Worm (Caenorhabditis elegans) whole organism, early embryonic: ENCODE data around the gene R11G1.2.

ENCODE experiments used
- B0310.2 ChIP-seq: sonication (generic microtip); optimal IDR thresholded peaks from 2 replicates; lab custom pipeline; 2016; ENCODE audit warnings: mild to moderate bottlenecking, missing genetic modification characterization, missing compliant biosample characterization
- F13C5.2 ChIP-seq: sonication (generic microtip); optimal IDR thresholded peaks from 2 replicates; lab custom pipeline; 2017; ENCODE audit warnings: mild to moderate bottlenecking, missing genetic modification characterization, inconsistent platforms, missing compliant biosample characterization
- aly-1 ChIP-seq: sonication (generic microtip); optimal IDR thresholded peaks from 2 replicates; lab custom pipeline; 2016; ENCODE audit warnings: missing genetic modification characterization, missing compliant biosample characterization
- ama-1 ChIP-seq: fragments of 150-350 bp; optimal IDR thresholded peaks from 2 replicates; lab custom pipeline; 2014
- ceh-13 ChIP-seq: fragments of 200-800 bp; sonication (Bioruptor generic); optimal IDR thresholded peaks from 2 replicates; lab custom pipeline; 2018; ENCODE audit warnings: mild to moderate bottlenecking, missing genetic modification characterization, missing compliant biosample characterization
- ceh-36 ChIP-seq: sonication (generic microtip); optimal IDR thresholded peaks from 2 replicates; lab custom pipeline; 2016; ENCODE audit warnings: missing genetic modification characterization, inconsistent platforms, missing compliant biosample characterization
- ets-7 ChIP-seq: sonication (generic microtip); optimal IDR thresholded peaks from 2 replicates; lab custom pipeline; 2016; ENCODE audit warnings: missing genotype, missing genetic modification characterization, missing compliant biosample characterization
- flt-1 ChIP-seq: fragments of 200-800 bp; sonication (Bioruptor generic); IDR thresholded peaks from 2 replicates; pipeline ENCODE4 v1.3.6; 2022; ENCODE audit warnings: missing genetic modification characterization, missing compliant biosample characterization
- hmbx-1 ChIP-seq: sonication (generic microtip); optimal IDR thresholded peaks from 2 replicates; lab custom pipeline; 2016; ENCODE audit warnings: mild to moderate bottlenecking, missing genetic modification characterization, missing compliant biosample characterization
- hmg-4 ChIP-seq: fragments of 200-800 bp; sonication (Bioruptor generic); optimal IDR thresholded peaks from 2 replicates; lab custom pipeline; 2018; ENCODE audit warnings: mild to moderate bottlenecking, missing genetic modification characterization, missing compliant biosample characterization
- hnd-1 ChIP-seq: sonication (generic microtip); optimal IDR thresholded peaks from 2 replicates; lab custom pipeline; 2016; ENCODE audit warnings: missing genetic modification characterization, missing compliant biosample characterization
- pes-1 ChIP-seq: fragments of 200-800 bp; sonication (Bioruptor generic); IDR thresholded peaks from 2 replicates; pipeline ENCODE4 v1.3.6; 2022; ENCODE audit warnings: missing genetic modification reagents, missing genetic modification characterization, missing compliant biosample characterization
- scrt-1 ChIP-seq: fragments of 200-800 bp; sonication (Bioruptor generic); IDR thresholded peaks from 2 replicates; pipeline ENCODE4 v1.3.6; 2022; ENCODE audit warnings: missing genetic modification characterization, missing compliant biosample characterization
- sea-1 ChIP-seq: fragments of 200-800 bp; sonication (Bioruptor generic); conservative IDR thresholded peaks from 2 replicates; pipeline ENCODE4 v1.3.6; 2022; ENCODE audit warnings: missing genetic modification characterization, missing compliant biosample characterization
- tbx-11 ChIP-seq: fragments of 200-800 bp; sonication (Bioruptor generic); IDR thresholded peaks from 2 replicates; pipeline ENCODE4 v1.3.6; 2022; ENCODE audit warnings: missing genetic modification characterization, missing compliant biosample characterization
- tbx-37 ChIP-seq: fragments of 200-800 bp; sonication (Bioruptor generic); conservative IDR thresholded peaks from 2 replicates; pipeline ENCODE4 v1.3.6; 2022; ENCODE audit warnings: missing genetic modification reagents, missing genetic modification characterization, missing compliant biosample characterization
- tra-4 ChIP-seq: sonication (generic microtip); optimal IDR thresholded peaks from 2 replicates; lab custom pipeline; 2017; ENCODE audit warnings: missing genetic modification characterization, missing compliant biosample characterization

R11G1.2 gene

DNA sequence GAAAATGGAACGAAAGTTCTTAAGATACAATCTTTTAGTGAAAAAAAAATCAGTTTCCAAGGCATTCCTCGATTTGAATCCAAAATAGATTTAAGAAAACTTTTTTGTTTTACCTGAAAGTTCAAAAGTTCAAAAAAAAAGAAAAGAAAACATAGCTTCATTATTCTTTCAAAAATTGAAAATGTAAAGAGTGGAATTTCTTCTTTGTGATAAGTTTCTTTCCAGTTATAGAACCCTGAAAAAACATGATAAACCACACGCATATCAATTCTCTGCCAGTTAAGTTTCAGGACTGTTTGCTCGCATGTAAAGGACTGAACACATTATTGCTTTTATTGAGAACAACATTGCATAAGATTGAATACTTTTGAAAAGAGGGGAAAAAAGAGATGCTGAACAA, 38.7 kb upstream of the R11G1.2 start:
- TF ChIP-seq aly-1 (tag; lab: Kevin White, UChicago) (no peak), sea-1 (no peak), hnd-1 (tag; lab: Kevin White, UChicago) (no peak), tbx-37 (GFP tag; lab: Robert Waterston, UW) (no peak), tbx-11 (GFP tag; lab: Robert Waterston, UW) (no peak), ets-7 (tag; lab: Kevin White, UChicago) (no peak), tra-4 (tag; lab: Kevin White, UChicago) (no peak)

ce11 chrX:3613665-3614064, 36.7 kb upstream of the R11G1.2 start:
- TF ChIP-seq tbx-11 (GFP tag; lab: Robert Waterston, UW) (no peak), flt-1 (no peak), hmg-4 (GFP tag; lab: Kevin White, UChicago) (no peak), pes-1 (no peak), F13C5.2 (tag; lab: Kevin White, UChicago) (no peak), ama-1 (lab: Kevin White, UChicago) (no peak), ceh-13 (GFP tag; lab: Kevin White, UChicago) (no peak), ceh-36 (no peak), sea-1 (no peak), hmbx-1 (tag; lab: Kevin White, UChicago) (no peak), scrt-1 (GFP tag; lab: Robert Waterston, UW) (no peak), B0310.2 (tag; lab: Kevin White, UChicago) (no peak), aly-1 (tag; lab: Kevin White, UChicago) (no peak), tra-4 (tag; lab: Kevin White, UChicago) (no peak), tbx-37 (GFP tag; lab: Robert Waterston, UW) (no peak), hnd-1 (tag; lab: Kevin White, UChicago) (no peak), ets-7 (tag; lab: Kevin White, UChicago) (no peak)

- no peak for TF ChIP-seq scrt-1 (GFP tag; lab: Robert Waterston, UW)
- no peak for TF ChIP-seq flt-1
- no peak for TF ChIP-seq hnd-1 (tag; lab: Kevin White, UChicago)
- no peak for TF ChIP-seq ceh-36
- no peak for TF ChIP-seq aly-1 (tag; lab: Kevin White, UChicago)
- TF ChIP-seq sea-1 = no peak
Measured at ce11 chrX:3617218-3617617, 33.2 kb upstream of the R11G1.2 start, which contains the start of gene del-9. Gene del-9, minus strand, starts transcription at chrX:3617318.

DNA sequence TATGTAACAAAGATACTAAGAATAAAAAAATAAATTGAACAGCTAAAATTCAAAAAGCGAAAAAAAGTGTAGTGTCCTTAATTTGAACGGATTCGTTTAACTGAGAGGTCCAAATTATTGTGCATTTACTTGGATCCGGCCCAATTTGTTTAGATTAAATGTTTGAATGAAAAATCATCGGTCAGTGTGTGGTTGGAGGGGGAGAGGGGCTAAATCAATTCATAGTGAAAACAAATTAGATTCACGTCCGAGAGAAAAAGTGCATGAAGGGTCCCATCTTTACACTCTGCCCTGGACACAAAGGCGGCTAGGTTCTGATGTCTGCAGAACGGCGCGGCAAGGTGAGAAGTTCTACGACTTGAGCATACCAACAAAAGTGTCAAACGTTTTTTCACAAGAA, 31.6 kb upstream of the R11G1.2 start:
- TF ChIP-seq ceh-36 = no peak
- TF ChIP-seq ceh-13 (GFP tag; lab: Kevin White, UChicago) = no peak
- no peak for TF ChIP-seq ama-1 (lab: Kevin White, UChicago)
- no peak for TF ChIP-seq sea-1
- TF ChIP-seq scrt-1 (GFP tag; lab: Robert Waterston, UW) = no peak
- TF ChIP-seq B0310.2 (tag; lab: Kevin White, UChicago) = no peak
- no peak for TF ChIP-seq hmg-4 (GFP tag; lab: Kevin White, UChicago)
- TF ChIP-seq tbx-11 (GFP tag; lab: Robert Waterston, UW) = no peak
- no peak for TF ChIP-seq F13C5.2 (tag; lab: Kevin White, UChicago)
- TF ChIP-seq hnd-1 (tag; lab: Kevin White, UChicago) = no peak
- TF ChIP-seq hmbx-1 (tag; lab: Kevin White, UChicago) = no peak
- TF ChIP-seq aly-1 (tag; lab: Kevin White, UChicago) = no peak
- no peak for TF ChIP-seq pes-1

DNA sequence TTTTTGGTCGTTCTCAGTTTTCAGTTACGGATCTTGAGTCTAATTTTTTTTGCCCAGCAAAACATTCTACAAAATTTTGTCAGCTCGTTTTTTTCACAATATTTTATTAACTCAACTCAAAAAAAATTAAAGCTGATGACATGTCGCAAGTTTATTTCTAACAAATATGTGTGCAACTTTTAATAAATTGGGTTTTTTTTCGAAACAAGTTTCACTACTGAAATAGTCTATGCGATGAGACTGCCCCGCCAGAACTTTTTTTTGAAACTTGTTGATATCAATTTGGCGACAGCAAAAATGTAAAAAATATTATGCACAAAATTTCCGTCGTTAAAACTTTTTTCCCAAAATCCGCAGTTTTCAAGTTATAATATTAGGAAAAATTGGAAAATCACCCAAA, 27.3 kb upstream of the R11G1.2 start, which contains the start of gene C18B2.2:
Gene C18B2.2, plus strand, starts transcription at position 301 of the 400 bp plus-strand sequence.
- TF ChIP-seq tbx-11 (GFP tag; lab: Robert Waterston, UW) (no peak), ceh-36 (no peak), pes-1 (no peak), hnd-1 (tag; lab: Kevin White, UChicago) (no peak), tra-4 (tag; lab: Kevin White, UChicago) (no peak), aly-1 (tag; lab: Kevin White, UChicago) (no peak), hmg-4 (GFP tag; lab: Kevin White, UChicago) (no peak), tbx-37 (GFP tag; lab: Robert Waterston, UW) (no peak)

DNA sequence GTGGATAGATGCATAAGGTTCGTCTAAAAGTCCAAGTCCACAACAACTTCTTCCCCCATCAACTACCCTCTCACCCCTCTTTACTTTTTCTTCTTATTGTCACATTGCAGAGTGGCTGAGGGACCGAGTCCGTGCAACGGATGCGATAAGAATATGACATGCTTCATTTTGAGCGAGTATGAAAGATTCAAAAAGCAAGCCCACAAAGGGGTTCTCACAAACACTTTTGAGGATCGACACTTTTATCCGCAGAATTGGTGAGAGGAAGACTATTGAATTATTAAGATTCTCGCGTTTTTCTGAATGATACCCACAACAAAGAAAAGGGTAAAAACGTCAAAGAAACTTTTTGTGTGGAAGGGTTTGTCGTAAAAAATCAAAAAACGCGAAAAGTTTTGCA, 24.8 kb upstream of the R11G1.2 start:
- TF ChIP-seq pes-1 = no peak
- no peak for TF ChIP-seq tbx-11 (GFP tag; lab: Robert Waterston, UW)
- no peak for TF ChIP-seq aly-1 (tag; lab: Kevin White, UChicago)
- TF ChIP-seq hmg-4 (GFP tag; lab: Kevin White, UChicago) = no peak
- TF ChIP-seq B0310.2 (tag; lab: Kevin White, UChicago) = no peak
- TF ChIP-seq hmbx-1 (tag; lab: Kevin White, UChicago) = no peak
- no peak for TF ChIP-seq ceh-13 (GFP tag; lab: Kevin White, UChicago)
- TF ChIP-seq ceh-36 = no peak
- TF ChIP-seq ets-7 (tag; lab: Kevin White, UChicago) = no peak
- no peak for TF ChIP-seq hnd-1 (tag; lab: Kevin White, UChicago)
- TF ChIP-seq tra-4 (tag; lab: Kevin White, UChicago) = no peak
- TF ChIP-seq sea-1 = no peak
- no peak for TF ChIP-seq ama-1 (lab: Kevin White, UChicago)
- no peak for TF ChIP-seq F13C5.2 (tag; lab: Kevin White, UChicago)
- no peak for TF ChIP-seq scrt-1 (GFP tag; lab: Robert Waterston, UW)
- no peak for TF ChIP-seq flt-1
- no peak for TF ChIP-seq tbx-37 (GFP tag; lab: Robert Waterston, UW)

ce11 chrX:3628016-3628415, 22.4 kb upstream of the R11G1.2 start, which contains the start of gene vep-2:
Gene vep-2, plus strand, starts transcription at chrX:3628316.
- TF ChIP-seq ceh-13 (GFP tag; lab: Kevin White, UChicago) (no peak), ets-7 (tag; lab: Kevin White, UChicago) (no peak), ceh-36 (no peak), pes-1 (no peak), tra-4 (tag; lab: Kevin White, UChicago) (no peak), B0310.2 (tag; lab: Kevin White, UChicago) (no peak), ama-1 (lab: Kevin White, UChicago) (no peak), tbx-37 (GFP tag; lab: Robert Waterston, UW) (no peak), aly-1 (tag; lab: Kevin White, UChicago) (no peak)
